In the genomic region with DNA sequence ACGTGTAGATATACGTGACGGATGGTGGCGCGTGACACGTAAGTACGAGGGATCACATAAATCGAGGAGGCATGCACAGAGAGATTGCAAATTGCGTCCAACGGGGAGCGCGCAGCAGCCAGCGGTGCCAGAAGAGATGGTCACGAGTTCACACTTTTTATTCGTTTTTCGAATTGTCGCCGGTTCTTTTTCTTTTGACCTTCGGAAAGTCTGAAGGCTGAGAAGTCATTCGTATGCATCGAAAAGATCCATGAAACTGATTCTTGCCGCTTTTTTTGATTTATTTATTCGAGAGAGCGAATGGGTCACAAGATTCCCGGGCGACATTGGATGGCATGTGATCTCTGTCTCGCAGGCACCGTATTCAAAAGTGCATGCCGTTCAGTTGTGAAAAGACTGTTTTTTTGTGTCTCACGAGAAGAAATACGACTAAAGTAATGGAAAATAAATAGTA, we compare ENCODE assay signal across 6 worm cellular contexts.
A peak's percentile ranks its signal among the peaks of the same experiment; 100 is the strongest.
TF ChIP-seq lines count a peak whose summit lies in the region.

No protein-coding gene starts in this region.

TF ChIP-seq in whole organism, L1 larva, 84 proteins besides CTCF, POLR2A, EP300 and RAD21 (continued from another document and continues in another):
- TF ChIP-seq C34B4.2 (tag; optimal IDR thresholded peaks at IDR 0.05; lab: Kevin White, UChicago) (no peak), hpl-2 (GFP tag; optimal IDR thresholded peaks at IDR 0.05; lab: Kevin White, UChicago) (no peak), nhr-237 (tag; optimal IDR thresholded peaks at IDR 0.05; lab: Kevin White, UChicago) (no peak), ceh-82 (tag; optimal IDR thresholded peaks at IDR 0.05; lab: Kevin White, UChicago) (peak; percentile 12 to 56 (median 37)), ama-1 (optimal IDR thresholded peaks at IDR 0.05; lab: Kevin White, UChicago) (peak; percentile 58), aha-1 (tag; optimal IDR thresholded peaks at IDR 0.05; lab: Kevin White, UChicago) (peak; percentile 87), egl-27 (tag; optimal IDR thresholded peaks at IDR 0.05; lab: Kevin White, UChicago) (no peak), sup-37 (GFP tag; optimal IDR thresholded peaks at IDR 0.05; lab: Kevin White, UChicago) (peak; percentile 51), unc-130 (tag; optimal IDR thresholded peaks at IDR 0.05; lab: Kevin White, UChicago) (peak; percentile 31), efl-1 (optimal IDR thresholded peaks at IDR 0.05; lab: Kevin White, UChicago) (peak; percentile 44 to 58), efl-1 (GFP tag; optimal IDR thresholded peaks at IDR 0.05 in 1 of 2; lab: Kevin White, UChicago) (peak; percentile 57 to 95), lin-15B (tag; optimal IDR thresholded peaks at IDR 0.05; lab: Kevin White, UChicago) (no peak), nhr-76 (tag; optimal IDR thresholded peaks at IDR 0.05; lab: Kevin White, UChicago) (no peak), dpl-1 (GFP tag; optimal IDR thresholded peaks at IDR 0.05; lab: Kevin White, UChicago) (peak; percentile 47 to 65 (median 58)), blmp-1 (tag; optimal IDR thresholded peaks at IDR 0.05; lab: Kevin White, UChicago) (peak; percentile 77), lin-35 (GFP tag; optimal IDR thresholded peaks at IDR 0.05; lab: Kevin White, UChicago) (peak; percentile 66 to 78), nhr-90 (tag; optimal IDR thresholded peaks at IDR 0.05; lab: Kevin White, UChicago; ENCODE audit: poor library complexity) (peak; percentile 79), nhr-71 (tag; optimal IDR thresholded peaks at IDR 0.05; lab: Kevin White, UChicago) (peak; percentile 96), snu-23 (GFP tag; optimal IDR thresholded peaks at IDR 0.05; lab: Kevin White, UChicago) (peak; percentile 93), elt-3 (tag; optimal IDR thresholded peaks at IDR 0.05; lab: Kevin White, UChicago) (peak in 2 of 6 experiments; percentile 45 to 52)

TF ChIP-seq in whole organism, L2 larva, 48 proteins besides CTCF, POLR2A, EP300 and RAD21 (continued from another document and continues in another):
- no peak for TF ChIP-seq nhr-23 (tag; optimal IDR thresholded peaks at IDR 0.05; lab: Kevin White, UChicago)
- peak; percentile 73 for TF ChIP-seq sma-9 (GFP tag; optimal IDR thresholded peaks at IDR 0.05; lab: Kevin White, UChicago)
- no peak for TF ChIP-seq sma-9 (tag; optimal IDR thresholded peaks at IDR 0.05; lab: Kevin White, UChicago)
- TF ChIP-seq nhr-6 (tag; optimal IDR thresholded peaks at IDR 0.05; lab: Kevin White, UChicago) = no peak
- TF ChIP-seq unc-39 (tag; optimal IDR thresholded peaks at IDR 0.05; lab: Kevin White, UChicago) = no peak
- no peak for TF ChIP-seq elt-1 (tag; optimal IDR thresholded peaks at IDR 0.05; lab: Kevin White, UChicago)
- TF ChIP-seq fos-1 (tag; optimal IDR thresholded peaks at IDR 0.05; lab: Kevin White, UChicago) = no peak
- peak in 1 of 2 experiments; percentile 67 for TF ChIP-seq lsy-2 (tag; optimal IDR thresholded peaks at IDR 0.05; lab: Kevin White, UChicago)
- TF ChIP-seq zag-1 (tag; optimal IDR thresholded peaks at IDR 0.05; lab: Kevin White, UChicago) = no peak
- TF ChIP-seq ZK546.5 (tag; optimal IDR thresholded peaks at IDR 0.05; lab: Kevin White, UChicago) = no peak
- TF ChIP-seq mab-5 (tag; optimal IDR thresholded peaks at IDR 0.05; lab: Kevin White, UChicago) = peak; percentile 41
- peak; percentile 53 for TF ChIP-seq Y55F3AM.14 (GFP tag; optimal IDR thresholded peaks at IDR 0.05; lab: Kevin White, UChicago)
- no peak for TF ChIP-seq skn-1 (tag; optimal IDR thresholded peaks at IDR 0.05; lab: Kevin White, UChicago)
- no peak for TF ChIP-seq aly-2 (tag; optimal IDR thresholded peaks at IDR 0.05; lab: Kevin White, UChicago)
- TF ChIP-seq nhr-21 (tag; optimal IDR thresholded peaks at IDR 0.05; lab: Kevin White, UChicago) = peak; percentile 68
- TF ChIP-seq crh-2 (tag; optimal IDR thresholded peaks at IDR 0.05; lab: Kevin White, UChicago) = no peak
- TF ChIP-seq blmp-1 (tag; optimal IDR thresholded peaks at IDR 0.05; lab: Kevin White, UChicago; ENCODE audit: insufficient read depth) = peak; percentile 60
- TF ChIP-seq snpc-4 (tag; optimal IDR thresholded peaks at IDR 0.05; lab: Kevin White, UChicago) = peak; percentile 28
- TF ChIP-seq R02D3.7 (tag; optimal IDR thresholded peaks at IDR 0.05; lab: Kevin White, UChicago) = no peak
- peak; percentile 3 for TF ChIP-seq lin-13 (GFP tag; optimal IDR thresholded peaks at IDR 0.05; lab: Kevin White, UChicago)
- TF ChIP-seq ceh-82 (tag; optimal IDR thresholded peaks at IDR 0.05; lab: Kevin White, UChicago) = no peak
- TF ChIP-seq sem-4 (tag; optimal IDR thresholded peaks at IDR 0.05; lab: Kevin White, UChicago) = peak; percentile 73

TF ChIP-seq in whole organism, L3 larva, 47 proteins besides CTCF, POLR2A, EP300 and RAD21 (continued from another document and continues in another):
- TF ChIP-seq nhr-28 (tag; optimal IDR thresholded peaks at IDR 0.05; lab: Kevin White, UChicago) (no peak), nfya-1 (tag; optimal IDR thresholded peaks at IDR 0.05; lab: Kevin White, UChicago; ENCODE audit: insufficient read depth) (peak; percentile 69), ztf-4 (tag; optimal IDR thresholded peaks at IDR 0.05; lab: Kevin White, UChicago) (no peak), mdl-1 (tag; optimal IDR thresholded peaks at IDR 0.05; lab: Kevin White, UChicago) (peak; percentile 39), nhr-23 (tag; optimal IDR thresholded peaks at IDR 0.05; lab: Kevin White, UChicago) (no peak), elt-2 (tag; optimal IDR thresholded peaks at IDR 0.05; lab: Kevin White, UChicago) (no peak), ama-1 (optimal IDR thresholded peaks at IDR 0.05; lab: Kevin White, UChicago) (peak; percentile 55), fkh-10 (GFP tag; optimal IDR thresholded peaks at IDR 0.05; lab: Kevin White, UChicago) (no peak), aly-2 (tag; optimal IDR thresholded peaks at IDR 0.05; lab: Kevin White, UChicago) (no peak), ZK546.5 (tag; optimal IDR thresholded peaks at IDR 0.05; lab: Kevin White, UChicago) (no peak), nhr-43 (tag; optimal IDR thresholded peaks at IDR 0.05; lab: Kevin White, UChicago; ENCODE audit: poor library complexity, severe bottlenecking) (peak; percentile 70), pqm-1 (tag; optimal IDR thresholded peaks at IDR 0.05; lab: Kevin White, UChicago) (no peak), ceh-16 (tag; optimal IDR thresholded peaks at IDR 0.05; lab: Kevin White, UChicago) (no peak), sea-2 (GFP tag; optimal IDR thresholded peaks at IDR 0.05; lab: Kevin White, UChicago) (no peak), nhr-76 (tag; optimal IDR thresholded peaks at IDR 0.05; lab: Kevin White, UChicago) (no peak), nhr-77 (tag; optimal IDR thresholded peaks at IDR 0.05; lab: Kevin White, UChicago) (no peak), pha-4 (tag; optimal IDR thresholded peaks at IDR 0.05; lab: Kevin White, UChicago) (no peak), nhr-12 (tag; optimal IDR thresholded peaks at IDR 0.05; lab: Kevin White, UChicago) (no peak), ceh-82 (tag; optimal IDR thresholded peaks at IDR 0.05; lab: Kevin White, UChicago) (no peak), eor-1 (tag; optimal IDR thresholded peaks at IDR 0.05; lab: Kevin White, UChicago) (no peak), zag-1 (tag; optimal IDR thresholded peaks at IDR 0.05; lab: Kevin White, UChicago) (no peak), lsy-12 (tag; optimal IDR thresholded peaks at IDR 0.05; lab: Kevin White, UChicago) (peak; percentile 57), nhr-11 (tag; optimal IDR thresholded peaks at IDR 0.05; lab: Kevin White, UChicago) (no peak)

TF ChIP-seq in whole organism, L4 larva, 104 proteins besides CTCF, POLR2A, EP300 and RAD21 (continued from another document and continues in another):
- TF ChIP-seq nhr-28 (tag; optimal IDR thresholded peaks at IDR 0.05; lab: Kevin White, UChicago) (peak; percentile 17), php-3 (GFP tag; IDR thresholded peaks at IDR 0.05; lab: Robert Waterston, UW) (peak; percentile 72), lin-29 (GFP tag; IDR thresholded peaks at IDR 0.05; lab: Robert Waterston, UW) (peak; percentile 24; the same call in 1 of the 2 replicates), ceh-44 (GFP tag; IDR thresholded peaks at IDR 0.05; lab: Robert Waterston, UW) (no peak), lsy-2 (tag; optimal IDR thresholded peaks at IDR 0.05; lab: Kevin White, UChicago) (peak; percentile 13 to 63), set-16 (GFP tag; IDR thresholded peaks at IDR 0.05; lab: Robert Waterston, UW) (peak; percentile 61; the same call in 1 of the 2 replicates), lin-38 (GFP tag; IDR thresholded peaks at IDR 0.05; lab: Robert Waterston, UW) (0 out of 2 replicates have a peak, but pooled peaks have one; percentile 16), hlh-11 (tag; optimal IDR thresholded peaks at IDR 0.05; lab: Kevin White, UChicago) (peak; percentile 88), nhr-25 (tag; optimal IDR thresholded peaks at IDR 0.05; lab: Kevin White, UChicago; ENCODE audit: borderline replicate concordance, insufficient read depth) (peak; percentile 84), daf-8 (GFP tag; IDR thresholded peaks at IDR 0.05; lab: Robert Waterston, UW) (no peak), madf-9 (GFP tag; conservative IDR thresholded peaks at IDR 0.05; lab: Robert Waterston, UW) (peak; percentile 1; the same call in 1 of the 2 replicates), spr-3 (GFP tag; optimal IDR thresholded peaks at IDR 0.05; lab: Kevin White, UChicago) (no peak), fos-1 (tag; optimal IDR thresholded peaks at IDR 0.05; lab: Kevin White, UChicago) (no peak), dve-1 (tag; optimal IDR thresholded peaks at IDR 0.05; lab: Kevin White, UChicago; ENCODE audit: insufficient read depth) (peak; percentile 66), ctbp-1 (GFP tag; IDR thresholded peaks at IDR 0.05; lab: Robert Waterston, UW) (peak; percentile 51), vab-7 (GFP tag; IDR thresholded peaks at IDR 0.05; lab: Robert Waterston, UW) (no peak), T26A8.4 (GFP tag; IDR thresholded peaks at IDR 0.05; lab: Robert Waterston, UW) (peak; percentile 17; the same call in 1 of the 2 replicates), madf-5 (GFP tag; IDR thresholded peaks at IDR 0.05; lab: Robert Waterston, UW) (0 out of 4 replicates have a peak, but pooled peaks of 1 of the 2 experiments have one; percentile 7), unc-62 (GFP tag; optimal IDR thresholded peaks at IDR 0.05 in 1 of 2; lab: Kevin White, UChicago) (peak in 1 of 2 experiments; percentile 98), unc-62 (tag; optimal IDR thresholded peaks at IDR 0.05; lab: Kevin White, UChicago) (no peak), mdt-29 (GFP tag; IDR thresholded peaks at IDR 0.05; lab: Robert Waterston, UW) (peak; percentile 58; the same call in 1 of the 2 replicates)

TF ChIP-seq in whole organism, late embryonic, 69 proteins besides CTCF, POLR2A, EP300 and RAD21 (continued from another document):
- TF ChIP-seq mec-3 (tag; optimal IDR thresholded peaks at IDR 0.05; lab: Kevin White, UChicago; ENCODE audit: borderline replicate concordance) (no peak), lin-11 (tag; optimal IDR thresholded peaks at IDR 0.05; lab: Kevin White, UChicago) (no peak), sox-2 (GFP tag; IDR thresholded peaks at IDR 0.05; lab: Robert Waterston, UW) (no peak), C08G9.2 (tag; optimal IDR thresholded peaks at IDR 0.05; lab: Kevin White, UChicago) (no peak), hlh-6 (tag; optimal IDR thresholded peaks at IDR 0.05; lab: Kevin White, UChicago) (no peak), madf-2 (tag; optimal IDR thresholded peaks at IDR 0.05; lab: Kevin White, UChicago) (no peak), elt-2 (tag; optimal IDR thresholded peaks at IDR 0.05; lab: Kevin White, UChicago) (no peak), gmeb-2 (tag; optimal IDR thresholded peaks at IDR 0.05; lab: Kevin White, UChicago) (no peak), unc-42 (tag; optimal IDR thresholded peaks at IDR 0.05; lab: Kevin White, UChicago) (peak; percentile 49), ceh-19 (GFP tag; optimal IDR thresholded peaks at IDR 0.05; lab: Kevin White, UChicago) (no peak), fkh-10 (GFP tag; optimal IDR thresholded peaks at IDR 0.05; lab: Kevin White, UChicago) (no peak), ets-4 (tag; optimal IDR thresholded peaks at IDR 0.05; lab: Kevin White, UChicago) (no peak), fkh-6 (tag; optimal IDR thresholded peaks at IDR 0.05; lab: Kevin White, UChicago) (no peak), fax-1 (tag; optimal IDR thresholded peaks at IDR 0.05; lab: Kevin White, UChicago) (no peak), ceh-18 (tag; optimal IDR thresholded peaks at IDR 0.05; lab: Kevin White, UChicago) (peak; percentile 17), hlh-30 (tag; optimal IDR thresholded peaks at IDR 0.05; lab: Kevin White, UChicago; ENCODE audit: insufficient read depth) (peak; percentile 85), npax-4 (tag; optimal IDR thresholded peaks at IDR 0.05; lab: Kevin White, UChicago) (no peak), che-1 (tag; optimal IDR thresholded peaks at IDR 0.05; lab: Kevin White, UChicago) (no peak)

TF ChIP-seq in whole organism, young adult, 124 proteins besides CTCF, POLR2A, EP300 and RAD21 (continued from another document and continues in another):
- TF ChIP-seq K11D2.4 (GFP tag; IDR thresholded peaks at IDR 0.05; lab: Robert Waterston, UW) = peak; percentile 85
- no peak for TF ChIP-seq F49E8.2 (tag; optimal IDR thresholded peaks at IDR 0.05; lab: Kevin White, UChicago; ENCODE audit: insufficient read depth)
- 0 out of 2 replicates have a peak, but pooled peaks have one; percentile 13 for TF ChIP-seq hsf-1 (GFP tag; IDR thresholded peaks at IDR 0.05; lab: Robert Waterston, UW)
- TF ChIP-seq cebp-1 (GFP tag; IDR thresholded peaks at IDR 0.05; lab: Robert Waterston, UW) = no peak
- peak; percentile 74 for TF ChIP-seq cebp-1 (tag; optimal IDR thresholded peaks at IDR 0.05; lab: Kevin White, UChicago)
- peak; percentile 50; the same call in 1 of the 2 replicates for TF ChIP-seq ekl-4 (GFP tag; IDR thresholded peaks at IDR 0.05; lab: Robert Waterston, UW)
- peak in 1 of 3 experiments; percentile 35 for TF ChIP-seq lin-35 (GFP tag; optimal IDR thresholded peaks at IDR 0.05; lab: Kevin White, UChicago)
- 0 out of 2 replicates have a peak, but pooled peaks have one; percentile 21 for TF ChIP-seq madf-6 (GFP tag; IDR thresholded peaks at IDR 0.05; lab: Robert Waterston, UW)
- 0 out of 2 replicates have a peak, but pooled peaks have one; percentile 4 for TF ChIP-seq bed-1 (GFP tag; IDR thresholded peaks at IDR 0.05; lab: Robert Waterston, UW)
- peak; percentile 38 for TF ChIP-seq chd-7 (tag; optimal IDR thresholded peaks at IDR 0.05; lab: Kevin White, UChicago)
- TF ChIP-seq snpc-3.4 (tag; optimal IDR thresholded peaks at IDR 0.05; lab: Kevin White, UChicago) = no peak
- no peak for TF ChIP-seq madf-10 (tag; optimal IDR thresholded peaks at IDR 0.05; lab: Kevin White, UChicago)
- TF ChIP-seq xnd-1 (tag; optimal IDR thresholded peaks at IDR 0.05; lab: Kevin White, UChicago) = no peak
- peak; percentile 39; the same call in 1 of the 2 replicates for TF ChIP-seq mcd-1 (GFP tag; IDR thresholded peaks at IDR 0.05; lab: Robert Waterston, UW)
- TF ChIP-seq Y95B8A.8 (GFP tag; IDR thresholded peaks at IDR 0.05; lab: Robert Waterston, UW) = 0 out of 2 replicates have a peak, but pooled peaks have one; percentile 24
- TF ChIP-seq ceh-100 (GFP tag; IDR thresholded peaks at IDR 0.05; lab: Robert Waterston, UW) = no peak
- TF ChIP-seq B0261.1 (tag; optimal IDR thresholded peaks at IDR 0.05; lab: Kevin White, UChicago) = no peak
- TF ChIP-seq hlh-26 (GFP tag; conservative IDR thresholded peaks at IDR 0.05; lab: Robert Waterston, UW) = no peak
- no peak for TF ChIP-seq ztf-6 (GFP tag; IDR thresholded peaks at IDR 0.05; lab: Robert Waterston, UW)
- no peak for TF ChIP-seq egl-44 (GFP tag; IDR thresholded peaks at IDR 0.05; lab: Robert Waterston, UW)
- TF ChIP-seq C17E4.6 (GFP tag; IDR thresholded peaks at IDR 0.05; lab: Robert Waterston, UW) = no peak
- no peak for TF ChIP-seq aptf-2 (GFP tag; conservative IDR thresholded peaks at IDR 0.05; lab: Robert Waterston, UW)
- TF ChIP-seq Y53G8AR.9 (GFP tag; conservative IDR thresholded peaks at IDR 0.05; lab: Robert Waterston, UW) = no peak
- no peak for TF ChIP-seq snpc-1.1 (tag; optimal IDR thresholded peaks at IDR 0.05; lab: Kevin White, UChicago; ENCODE audit: insufficient read depth)
- peak; percentile 4 for TF ChIP-seq lin-40 (tag; optimal IDR thresholded peaks at IDR 0.05; lab: Kevin White, UChicago)
- no peak for TF ChIP-seq athp-1 (tag; optimal IDR thresholded peaks at IDR 0.05; lab: Kevin White, UChicago)
- TF ChIP-seq nfya-2 (GFP tag; IDR thresholded peaks at IDR 0.05; lab: Robert Waterston, UW) = no peak
- peak; percentile 37 for TF ChIP-seq attf-5 (GFP tag; optimal IDR thresholded peaks at IDR 0.05; lab: Kevin White, UChicago)
- TF ChIP-seq snpc-1.3 (tag; optimal IDR thresholded peaks at IDR 0.05; lab: Kevin White, UChicago; ENCODE audit: insufficient read depth) = no peak
- TF ChIP-seq zfh-2 (GFP tag; conservative IDR thresholded peaks at IDR 0.05; lab: Robert Waterston, UW) = peak; percentile 78
- TF ChIP-seq hmg-1.2 (GFP tag; IDR thresholded peaks at IDR 0.05; lab: Robert Waterston, UW) = peak; percentile 62
- TF ChIP-seq B0035.1 (tag; optimal IDR thresholded peaks at IDR 0.05; lab: Kevin White, UChicago) = no peak
